Worm (Caenorhabditis elegans) whole organism, young adult: ENCODE results near the gene cope-1.

Source experiments
- B0035.1 ChIP-seq: sonication (generic microtip); optimal IDR thresholded peaks from 2 replicates; lab custom pipeline; 2016; ENCODE audit warnings: missing genetic modification characterization, mild to moderate bottlenecking, missing compliant biosample characterization, missing genotype, missing genetic modification reagents
- B0336.3 ChIP-seq: fragments of 200-800 bp; sonication (Bioruptor generic); IDR thresholded peaks from 2 replicates; pipeline ENCODE4 v1.3.6; 2022; ENCODE audit warnings: missing genetic modification characterization, missing compliant biosample characterization
- C06A6.2 ChIP-seq: fragments of 200-800 bp; sonication (Bioruptor generic); conservative IDR thresholded peaks from 2 replicates; pipeline ENCODE4 v1.3.6; 2022; ENCODE audit warnings: missing genetic modification characterization, missing compliant biosample characterization
- F22D6.2 ChIP-seq: sonication (generic microtip); optimal IDR thresholded peaks from 2 replicates; lab custom pipeline; 2016; ENCODE audit warnings: mild to moderate bottlenecking, missing genetic modification characterization, missing compliant biosample characterization
- F33H1.4 ChIP-seq: fragments of 200-800 bp; sonication (Bioruptor generic); IDR thresholded peaks from 2 replicates; pipeline ENCODE4 v1.3.6; 2022; ENCODE audit warnings: missing genetic modification reagents, missing genetic modification characterization, missing compliant biosample characterization
- F37B4.10 ChIP-seq: fragments of 200-800 bp; sonication (Bioruptor generic); IDR thresholded peaks from 2 replicates; pipeline ENCODE4 v1.3.6; 2022; ENCODE audit warnings: missing genetic modification characterization, missing compliant biosample characterization
- F57A8.1 ChIP-seq: fragments of 200-800 bp; sonication (Bioruptor generic); optimal IDR thresholded peaks from 2 replicates; lab custom pipeline; 2018; ENCODE audit warnings: mild to moderate bottlenecking, missing genetic modification characterization, moderate library complexity, missing compliant biosample characterization
- F57C9.4 ChIP-seq: sonication (generic microtip); optimal IDR thresholded peaks from 2 replicates; lab custom pipeline; 2017; ENCODE audit warnings: mild to moderate bottlenecking, missing genetic modification characterization, missing compliant biosample characterization
- K11D2.4 ChIP-seq: fragments of 200-800 bp; sonication (Bioruptor generic); IDR thresholded peaks from 2 replicates; pipeline ENCODE4 v1.3.6; 2022; ENCODE audit warnings: missing genetic modification reagents, missing genetic modification characterization, missing compliant biosample characterization
- Y53F4B.3 ChIP-seq: fragments of 200-800 bp; sonication (Bioruptor generic); IDR thresholded peaks from 2 replicates; pipeline ENCODE4 v1.3.6; 2022; ENCODE audit warnings: missing genetic modification reagents, missing genetic modification characterization, missing compliant biosample characterization
- Y56A3A.18 ChIP-seq: fragments of 200-800 bp; sonication (Bioruptor generic); IDR thresholded peaks from 2 replicates; pipeline ENCODE4 v1.3.6; 2022; ENCODE audit warnings: missing genetic modification reagents, missing genetic modification characterization, missing compliant biosample characterization
- ZK185.1 ChIP-seq: sonication (generic microtip); optimal IDR thresholded peaks from 2 replicates; lab custom pipeline; 2016; ENCODE audit warnings: mild to moderate bottlenecking, missing genetic modification characterization, missing compliant biosample characterization; ENCODE audit not compliant: poor library complexity, severe bottlenecking
- aptf-2 ChIP-seq: fragments of 200-800 bp; sonication (Bioruptor generic); conservative IDR thresholded peaks from 2 replicates; pipeline ENCODE4 v1.3.6; 2022; ENCODE audit warnings: missing genetic modification reagents, missing genetic modification characterization, missing compliant biosample characterization
- atf-7 ChIP-seq: sonication (generic microtip); optimal IDR thresholded peaks from 2 replicates; lab custom pipeline; 2017; ENCODE audit warnings: mild to moderate bottlenecking, missing genetic modification characterization, missing compliant biosample characterization
- attf-3 ChIP-seq: fragments of 200-800 bp; sonication (Bioruptor generic); conservative IDR thresholded peaks from 2 replicates; pipeline ENCODE4 v1.3.6; 2022; ENCODE audit warnings: missing genetic modification reagents, missing genetic modification characterization, missing compliant biosample characterization
- attf-6 ChIP-seq: fragments of 200-800 bp; sonication (Bioruptor generic); IDR thresholded peaks from 2 replicates; pipeline ENCODE4 v1.3.6; 2022; ENCODE audit warnings: missing genetic modification reagents, missing genetic modification characterization, missing compliant biosample characterization
- cebp-2 ChIP-seq: fragments of 200-800 bp; sonication (Bioruptor generic); IDR thresholded peaks from 2 replicates; pipeline ENCODE4 v1.3.6; 2022; ENCODE audit warnings: missing genetic modification characterization, missing compliant biosample characterization
- ceh-100 ChIP-seq: fragments of 200-800 bp; sonication (Bioruptor generic); IDR thresholded peaks from 2 replicates; pipeline ENCODE4 v1.3.6; 2022; ENCODE audit warnings: missing genetic modification reagents, missing genetic modification characterization, missing compliant biosample characterization
- ceh-27 ChIP-seq: fragments of 200-800 bp; sonication (Bioruptor generic); optimal IDR thresholded peaks from 2 replicates; lab custom pipeline; 2018; ENCODE audit warnings: mild to moderate bottlenecking, missing genetic modification characterization, moderate library complexity, missing compliant biosample characterization
- chd-7 ChIP-seq: sonication (generic microtip); optimal IDR thresholded peaks from 2 replicates; lab custom pipeline; 2016; ENCODE audit warnings: mild to moderate bottlenecking, missing genetic modification characterization, moderate library complexity, missing compliant biosample characterization
- egl-44 ChIP-seq: fragments of 200-800 bp; sonication (Bioruptor generic); IDR thresholded peaks from 2 replicates; pipeline ENCODE4 v1.3.6; 2022; ENCODE audit warnings: missing genetic modification reagents, missing genetic modification characterization, missing compliant biosample characterization
- egrh-3 ChIP-seq: fragments of 200-800 bp; sonication (Bioruptor generic); IDR thresholded peaks from 2 replicates; pipeline ENCODE4 v1.3.6; 2022; ENCODE audit warnings: missing genetic modification reagents, missing genetic modification characterization, missing compliant biosample characterization
- hrde-1 ChIP-seq: sonication (generic microtip); optimal IDR thresholded peaks from 2 replicates; lab custom pipeline; 2016; ENCODE audit warnings: missing genetic modification characterization, mild to moderate bottlenecking, missing compliant biosample characterization, moderate library complexity, missing genotype, missing genetic modification reagents, borderline replicate concordance
- let-607 ChIP-seq, 2 experiments: fragments of 200-800 bp in 1 of 2; sonication (Bioruptor generic) in 1 of 2; sonication (generic microtip) in 1 of 2; optimal IDR thresholded peaks; 2 replicates each; lab custom pipeline; 2016 to 2018; ENCODE audit warnings: mild to moderate bottlenecking in 2 of 2, missing compliant biosample characterization in 2 of 2, missing genetic modification characterization in 2 of 2, moderate library complexity in 2 of 2, missing genotype in 1 of 2
- lsl-1 ChIP-seq: fragments of 200-800 bp; sonication (Bioruptor generic); optimal IDR thresholded peaks from 2 replicates; lab custom pipeline; 2018; ENCODE audit warnings: mild to moderate bottlenecking, missing genetic modification characterization, moderate library complexity, missing compliant biosample characterization
- lsy-27 ChIP-seq: sonication (generic microtip); optimal IDR thresholded peaks from 2 replicates; lab custom pipeline; 2017; ENCODE audit warnings: missing genetic modification characterization, mild to moderate bottlenecking, missing compliant biosample characterization, antibody characterized with exemption, missing genotype, borderline replicate concordance; ENCODE audit not compliant: insufficient read depth
- mel-28 ChIP-seq: sonication (generic microtip); optimal IDR thresholded peaks from 2 replicates; lab custom pipeline; 2016; ENCODE audit warnings: borderline replicate concordance, mild to moderate bottlenecking, missing genetic modification characterization, missing compliant biosample characterization
- mxl-1 ChIP-seq: sonication (generic microtip); optimal IDR thresholded peaks from 2 replicates; lab custom pipeline; 2016; ENCODE audit warnings: missing genetic modification characterization, missing compliant biosample characterization
- nhr-80 ChIP-seq: sonication (generic microtip); optimal IDR thresholded peaks from 2 replicates; lab custom pipeline; 2016; ENCODE audit warnings: missing genetic modification characterization, missing compliant biosample characterization
- rcor-1 ChIP-seq: fragments of 200-800 bp; sonication (Bioruptor generic); IDR thresholded peaks from 2 replicates; pipeline ENCODE4 v1.3.6; 2022; ENCODE audit warnings: missing genetic modification reagents, missing genetic modification characterization, missing compliant biosample characterization
- snpc-1.3 ChIP-seq: sonication (generic microtip); optimal IDR thresholded peaks from 2 replicates; lab custom pipeline; 2017; ENCODE audit warnings: missing genetic modification characterization, mild to moderate bottlenecking, missing compliant biosample characterization, antibody characterized with exemption, moderate library complexity, missing genotype, missing genetic modification reagents; ENCODE audit not compliant: insufficient read depth
- tbx-9 ChIP-seq: sonication (generic microtip); optimal IDR thresholded peaks from 2 replicates; lab custom pipeline; 2016; ENCODE audit warnings: borderline replicate concordance, missing genetic modification characterization, inconsistent platforms, missing compliant biosample characterization
- zfh-2 ChIP-seq: fragments of 200-800 bp; sonication (Bioruptor generic); conservative IDR thresholded peaks from 2 replicates; pipeline ENCODE4 v1.3.6; 2022; ENCODE audit warnings: missing genetic modification reagents, missing genetic modification characterization, missing compliant biosample characterization
- ztf-22 ChIP-seq: fragments of 200-800 bp; sonication (Bioruptor generic); optimal IDR thresholded peaks from 2 replicates; lab custom pipeline; 2018; ENCODE audit warnings: mild to moderate bottlenecking, missing genetic modification characterization, moderate library complexity, missing compliant biosample characterization
- ztf-28 ChIP-seq: fragments of 200-800 bp; sonication (Bioruptor generic); IDR thresholded peaks from 2 replicates; pipeline ENCODE4 v1.3.6; 2022; ENCODE audit warnings: missing genetic modification reagents, missing genetic modification characterization, missing compliant biosample characterization

cope-1 gene

DNA sequence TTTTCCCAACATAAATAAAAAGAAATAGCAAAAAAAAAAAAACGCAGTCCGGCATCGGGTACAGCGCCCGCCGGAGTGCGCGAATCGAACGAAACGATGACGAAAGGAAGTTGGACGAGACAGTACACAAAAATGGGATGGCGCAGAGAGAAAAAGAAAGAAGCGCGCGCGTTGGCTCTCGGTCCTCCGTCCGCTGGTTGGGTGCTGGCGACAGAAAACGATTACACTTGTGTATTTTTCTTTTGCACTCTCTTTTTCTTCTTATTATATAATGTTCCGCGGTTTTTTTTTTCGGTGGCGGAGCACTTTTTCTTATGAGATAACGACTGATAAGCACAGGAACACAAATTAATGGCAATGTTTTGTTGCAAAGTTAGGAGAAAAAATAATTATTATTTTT, 48.8 kb upstream of the cope-1 start (continued):
- TF ChIP-seq ztf-22 (GFP tag; lab: Kevin White, UChicago) (no peak), tbx-9 (tag; lab: Kevin White, UChicago) (no peak), ZK185.1 (tag; lab: Kevin White, UChicago) (no peak), F57A8.1 (GFP tag; lab: Kevin White, UChicago) (no peak), mxl-1 (tag; lab: Kevin White, UChicago) (no peak), ztf-28 (GFP tag; lab: Robert Waterston, UW) (no peak), ceh-100 (no peak), ceh-27 (GFP tag; lab: Kevin White, UChicago) (no peak), egrh-3 (GFP tag; lab: Robert Waterston, UW) (no peak), Y56A3A.18 (GFP tag; lab: Robert Waterston, UW) (no peak), F22D6.2 (tag; lab: Kevin White, UChicago) (no peak), egl-44 (GFP tag; lab: Robert Waterston, UW) (no peak), snpc-1.3 (tag; lab: Kevin White, UChicago) (no peak)

ce11 chrIII:13378242-13378641, 47.8 kb upstream of the cope-1 start, which contains the start of gene T03F6.10:
Gene T03F6.10, minus strand, starts transcription at chrIII:13378342.
- no peak for TF ChIP-seq attf-3 (GFP tag; lab: Robert Waterston, UW)
- no peak for TF ChIP-seq K11D2.4
- TF ChIP-seq lsl-1 (GFP tag; lab: Kevin White, UChicago) = no peak
- no peak for TF ChIP-seq chd-7
- TF ChIP-seq cebp-2 (GFP tag; lab: Robert Waterston, UW) = 0 out of 2 replicates have a peak, but pooled peaks have one; percentile 29
- TF ChIP-seq F57C9.4 (tag; lab: Kevin White, UChicago) = no peak
- no peak for TF ChIP-seq mel-28 (tag; lab: Kevin White, UChicago)

ce11 chrIII:13380196-13380595, 45.9 kb upstream of the cope-1 start, which contains the start of gene T03F6.6:
Gene T03F6.6, minus strand, starts transcription at chrIII:13380296.
- TF ChIP-seq aptf-2 (GFP tag; lab: Robert Waterston, UW) (no peak), nhr-80 (tag; lab: Kevin White, UChicago) (no peak), F33H1.4 (GFP tag; lab: Robert Waterston, UW) (no peak)
- TF ChIP-seq, all 124 proteins: peak for 0

DNA sequence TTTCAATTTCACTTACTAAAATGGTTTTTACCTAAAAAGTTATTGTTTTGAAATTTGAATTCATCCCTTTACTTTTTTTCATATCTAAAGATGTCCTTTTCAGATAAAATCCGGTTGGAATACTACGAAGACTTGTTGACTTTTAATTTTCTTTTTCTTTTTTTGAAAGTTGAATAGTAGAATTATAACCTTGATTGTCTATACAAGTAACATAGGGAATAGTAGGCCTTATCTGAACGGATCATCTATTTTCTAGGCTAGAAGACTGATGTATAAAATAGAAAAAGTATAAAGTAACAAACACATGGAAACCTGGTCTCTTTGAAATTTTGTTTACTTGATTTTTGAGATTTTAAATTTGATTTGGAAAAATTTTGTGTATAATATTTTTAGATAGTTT, 45.2 kb upstream of the cope-1 start:
- TF ChIP-seq tbx-9 (tag; lab: Kevin White, UChicago) (no peak), B0035.1 (tag; lab: Kevin White, UChicago) (no peak)
- TF ChIP-seq, all 124 proteins: peak for 0

DNA sequence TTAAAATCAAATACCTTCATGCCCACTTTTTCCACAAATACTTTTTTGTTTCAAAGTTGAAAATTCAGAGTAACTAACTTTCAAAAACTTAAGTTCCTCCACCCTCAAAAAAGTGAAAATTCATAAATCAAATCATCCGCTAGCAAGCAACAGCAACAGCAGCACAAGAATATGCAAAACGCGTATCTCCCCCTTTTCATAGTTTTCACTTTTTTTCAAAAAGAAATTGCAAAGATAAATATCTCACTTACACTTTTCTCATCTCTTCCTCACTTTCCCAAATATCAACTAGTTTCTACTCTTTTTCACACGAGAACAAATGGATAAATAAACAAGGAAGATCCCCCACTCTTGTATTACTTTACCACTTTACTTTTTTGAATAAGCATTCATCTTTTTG, 44.4 kb upstream of the cope-1 start:
- TF ChIP-seq attf-6 (GFP tag; lab: Robert Waterston, UW) (no peak), hrde-1 (tag; lab: Kevin White, UChicago) (no peak), chd-7 (no peak), lsy-27 (tag; lab: Kevin White, UChicago) (no peak), F37B4.10 (GFP tag; lab: Robert Waterston, UW) (no peak), B0336.3 (GFP tag; lab: Robert Waterston, UW) (no peak), rcor-1 (no peak), let-607 (tag; optimal IDR thresholded peaks at IDR 0.05; lab: Kevin White, UChicago) (no peak), atf-7 (tag; lab: Kevin White, UChicago) (no peak), zfh-2 (GFP tag; lab: Robert Waterston, UW) (no peak), F57C9.4 (tag; lab: Kevin White, UChicago) (no peak), mel-28 (tag; lab: Kevin White, UChicago) (no peak), C06A6.2 (GFP tag; lab: Robert Waterston, UW) (no peak), Y53F4B.3 (GFP tag; lab: Robert Waterston, UW) (no peak), F57A8.1 (GFP tag; lab: Kevin White, UChicago) (no peak)
